Fruit fly (Drosophila melanogaster) whole organism, prepupa: ENCODE measurements around the gene CG7320.

Source experiments
- Blimp-1 ChIP-seq: fragments of 200-800 bp; sonication (Bioruptor generic); optimal IDR thresholded peaks from 3 replicates; lab custom pipeline; 2017; ENCODE audit warnings: missing biosample characterization, missing genetic modification characterization, mild to moderate bottlenecking, moderate library complexity, missing genetic modification reagents
- CG10669 ChIP-seq: fragments of 200-800 bp; sonication (Bioruptor generic); optimal IDR thresholded peaks from 3 replicates; lab custom pipeline; 2018; ENCODE audit warnings: missing biosample characterization, mild to moderate bottlenecking, missing genetic modification characterization, moderate library complexity
- CG11294 ChIP-seq: fragments of 200-800 bp; sonication (Bioruptor generic); IDR thresholded peaks from 2 replicates; pipeline ENCODE4 v1.3.6; 2022; ENCODE audit warnings: missing biosample characterization, missing genetic modification characterization
- CG11902 ChIP-seq: fragments of 200-800 bp; sonication (Bioruptor generic); optimal IDR thresholded peaks from 3 replicates; lab custom pipeline; 2016; ENCODE audit warnings: missing biosample characterization, missing genetic modification characterization
- CG15336 ChIP-seq: fragments of 200-800 bp; sonication (Bioruptor generic); IDR thresholded peaks from 2 replicates; pipeline ENCODE4 v1.3.6; 2022; ENCODE audit warnings: missing biosample characterization, missing genetic modification characterization
- CG1621 ChIP-seq: fragments of 200-800 bp; sonication (Bioruptor generic); optimal IDR thresholded peaks from 3 replicates; lab custom pipeline; 2018; ENCODE audit warnings: missing biosample characterization, mild to moderate bottlenecking, missing genetic modification characterization
- CG16779 ChIP-seq: fragments of 200-800 bp; sonication (Bioruptor generic); optimal IDR thresholded peaks from 3 replicates; lab custom pipeline; 2017; ENCODE audit warnings: missing biosample characterization, mild to moderate bottlenecking, missing genetic modification characterization
- CG3032 ChIP-seq: fragments of 200-800 bp; optimal IDR thresholded peaks from 2 replicates; lab custom pipeline; 2019; ENCODE audit warnings: missing biosample characterization, mild to moderate bottlenecking, missing genetic modification characterization, moderate library complexity
- CG31627 ChIP-seq: fragments of 200-800 bp; sonication (Bioruptor generic); optimal IDR thresholded peaks from 3 replicates; lab custom pipeline; 2016; ENCODE audit warnings: missing biosample characterization, missing genetic modification characterization
- CG32006 ChIP-seq: fragments of 200-800 bp; sonication (Bioruptor generic); optimal IDR thresholded peaks from 3 replicates; lab custom pipeline; 2017; ENCODE audit warnings: missing biosample characterization, mild to moderate bottlenecking, missing genetic modification characterization
- CG34406 ChIP-seq: fragments of 200-800 bp; sonication (Bioruptor generic); optimal IDR thresholded peaks from 3 replicates; lab custom pipeline; 2016; ENCODE audit warnings: missing biosample characterization, missing genetic modification characterization
- CG3919 ChIP-seq: fragments of 200-800 bp; sonication (Bioruptor generic); optimal IDR thresholded peaks from 3 replicates; lab custom pipeline; 2016; ENCODE audit warnings: missing biosample characterization, missing genetic modification characterization
- CG6163 ChIP-seq: fragments of 200-800 bp; sonication (Bioruptor generic); IDR thresholded peaks from 3 replicates; pipeline ENCODE4 v1.3.6; 2022; ENCODE audit warnings: missing biosample characterization, missing genetic modification characterization
- CG6808 ChIP-seq: fragments of 200-800 bp; sonication (Bioruptor generic); optimal IDR thresholded peaks from 3 replicates; lab custom pipeline; 2017; ENCODE audit warnings: missing biosample characterization, missing genetic modification characterization, mild to moderate bottlenecking, moderate library complexity, missing genetic modification reagents
- CG6854 ChIP-seq: fragments of 200-800 bp; sonication (Bioruptor generic); optimal IDR thresholded peaks from 2 replicates; lab custom pipeline; 2017; ENCODE audit warnings: missing biosample characterization, mild to moderate bottlenecking, missing genetic modification characterization
- CG8119 ChIP-seq: fragments of 200-800 bp; sonication (Bioruptor generic); IDR thresholded peaks from 3 replicates; pipeline ENCODE4 v1.3.6; 2022; ENCODE audit warnings: missing biosample characterization, missing genetic modification characterization
- CG8319 ChIP-seq: fragments of 200-800 bp; sonication (Bioruptor generic); optimal IDR thresholded peaks from 3 replicates; lab custom pipeline; 2016; ENCODE audit warnings: missing biosample characterization, missing genetic modification characterization
- Eip78C ChIP-seq: fragments of 200-800 bp; sonication (Bioruptor generic); peaks from one replicate; lab custom pipeline; 2016; ENCODE audit warnings: missing biosample characterization, missing genetic modification characterization
- Eip93F ChIP-seq: fragments of 200-800 bp; sonication (Bioruptor generic); optimal IDR thresholded peaks from 2 replicates; lab custom pipeline; 2016; ENCODE audit warnings: missing biosample characterization, mild to moderate bottlenecking, missing genetic modification characterization
- Hr38 ChIP-seq: sonication (Bioruptor generic); optimal IDR thresholded peaks from 2 replicates; lab custom pipeline; 2016; ENCODE audit warnings: missing biosample characterization, missing genetic modification characterization
- Hr39 ChIP-seq: fragments of 200-800 bp; sonication (Bioruptor generic); optimal IDR thresholded peaks from 2 replicates; lab custom pipeline; 2016; ENCODE audit warnings: missing biosample characterization, missing genetic modification characterization
- Hr4 ChIP-seq: fragments of 200-800 bp; sonication (Bioruptor generic); optimal IDR thresholded peaks from 3 replicates; lab custom pipeline; 2016; ENCODE audit warnings: missing biosample characterization, missing genetic modification characterization
- Lpt ChIP-seq: fragments of 200-800 bp; sonication (Bioruptor generic); optimal IDR thresholded peaks from 3 replicates; lab custom pipeline; 2016; ENCODE audit warnings: missing biosample characterization, missing genetic modification characterization
- Met ChIP-seq: fragments of 200-800 bp; sonication (Bioruptor generic); optimal IDR thresholded peaks from 3 replicates; lab custom pipeline; 2016; ENCODE audit warnings: missing biosample characterization, missing genetic modification characterization
- OdsH ChIP-seq: fragments of 200-800 bp; sonication (Bioruptor generic); optimal IDR thresholded peaks from 3 replicates; lab custom pipeline; 2016; ENCODE audit warnings: missing biosample characterization, missing genetic modification characterization
- Smox ChIP-seq: fragments of 200-800 bp; sonication (Bioruptor generic); optimal IDR thresholded peaks from 3 replicates; lab custom pipeline; 2016; ENCODE audit warnings: missing biosample characterization, missing genetic modification characterization
- Sox102F ChIP-seq: fragments of 200-800 bp; sonication (Bioruptor generic); optimal IDR thresholded peaks from 2 replicates; lab custom pipeline; 2016; ENCODE audit warnings: missing biosample characterization, mild to moderate bottlenecking, missing genetic modification characterization
- achi ChIP-seq: fragments of 200-800 bp; sonication (Bioruptor generic); optimal IDR thresholded peaks from 3 replicates; lab custom pipeline; 2016; ENCODE audit warnings: missing biosample characterization, missing genetic modification characterization
- acj6 ChIP-seq: fragments of 200-800 bp; sonication (Bioruptor generic); optimal IDR thresholded peaks from 3 replicates; lab custom pipeline; 2016; ENCODE audit warnings: missing biosample characterization, missing genetic modification characterization
- cyc ChIP-seq: fragments of 200-800 bp; sonication (Bioruptor generic); optimal IDR thresholded peaks from 3 replicates; lab custom pipeline; 2016; ENCODE audit warnings: missing biosample characterization, missing genetic modification characterization
- dsx ChIP-seq: fragments of 200-800 bp; optimal IDR thresholded peaks from 3 replicates; lab custom pipeline; 2019; ENCODE audit warnings: missing biosample characterization, mild to moderate bottlenecking, missing genetic modification characterization, moderate library complexity; ENCODE audit not compliant: poor library complexity, severe bottlenecking
- esn ChIP-seq: fragments of 200-800 bp; sonication (Bioruptor generic); optimal IDR thresholded peaks from 2 replicates; lab custom pipeline; 2016; ENCODE audit warnings: missing biosample characterization, mild to moderate bottlenecking, missing genetic modification characterization, moderate library complexity
- fd59A ChIP-seq: fragments of 200-800 bp; sonication (Bioruptor generic); optimal IDR thresholded peaks from 2 replicates; lab custom pipeline; 2017; ENCODE audit warnings: missing biosample characterization, mild to moderate bottlenecking, missing genetic modification characterization, missing genetic modification reagents
- fkh ChIP-seq: fragments of 200-800 bp; sonication (Bioruptor generic); optimal IDR thresholded peaks from 3 replicates; lab custom pipeline; 2017; ENCODE audit warnings: missing biosample characterization, mild to moderate bottlenecking, missing genetic modification characterization, moderate library complexity
- lz ChIP-seq: fragments of 200-800 bp; sonication (Bioruptor generic); optimal IDR thresholded peaks from 3 replicates; lab custom pipeline; 2016; ENCODE audit warnings: missing biosample characterization, missing genetic modification characterization
- pdm3 ChIP-seq: fragments of 200-800 bp; sonication (Bioruptor generic); optimal IDR thresholded peaks from 3 replicates; lab custom pipeline; 2016; ENCODE audit warnings: missing biosample characterization, missing genetic modification characterization
- salr ChIP-seq, 2 experiments: fragments of 200-800 bp; sonication (Bioruptor generic); optimal IDR thresholded peaks; 3 replicates each; lab custom pipeline; 2016 to 2018; ENCODE audit warnings: missing biosample characterization in 2 of 2, missing genetic modification characterization in 2 of 2, mild to moderate bottlenecking in 1 of 2
- spab ChIP-seq: fragments of 200-800 bp; sonication (Bioruptor generic); optimal IDR thresholded peaks from 2 replicates; lab custom pipeline; 2017; ENCODE audit warnings: missing biosample characterization, mild to moderate bottlenecking, missing genetic modification characterization, missing genetic modification reagents
- ss ChIP-seq, 2 experiments: fragments of 200-800 bp; sonication (Bioruptor generic); optimal IDR thresholded peaks; 2 replicates in 1 of 2; 3 replicates in 1 of 2; lab custom pipeline; 2017 to 2018; ENCODE audit warnings: mild to moderate bottlenecking in 2 of 2, missing biosample characterization in 2 of 2, missing genetic modification characterization in 2 of 2, moderate library complexity in 1 of 2
- svp ChIP-seq: fragments of 200-800 bp; sonication (Bioruptor generic); peaks from one replicate; lab custom pipeline; 2016; ENCODE audit warnings: missing biosample characterization, missing genetic modification characterization
- topi ChIP-seq: fragments of 200-800 bp; sonication (Bioruptor generic); optimal IDR thresholded peaks from 3 replicates; lab custom pipeline; 2016; ENCODE audit warnings: missing biosample characterization, missing genetic modification characterization
- vri ChIP-seq: fragments of 200-800 bp; sonication (Bioruptor generic); optimal IDR thresholded peaks from 3 replicates; lab custom pipeline; 2016; ENCODE audit warnings: missing biosample characterization, mild to moderate bottlenecking, missing genetic modification characterization

CG7320 gene

dm6 chr3L:18250652-18251051 is 49.4 kb downstream of the CG7320 start (continued):
- TF ChIP-seq dsx (GFP tag; lab: Kevin White, UChicago) (no peak), Hr38 (GFP tag; lab: Kevin White, UChicago) (no peak), ss (GFP tag; optimal IDR thresholded peaks at IDR 0.05; lab: Kevin White, UChicago) (no peak), spab (GFP tag; lab: Kevin White, UChicago) (no peak), CG16779 (tag; lab: Kevin White, UChicago) (no peak), svp (GFP tag; lab: Kevin White, UChicago) (peak; percentile 46), OdsH (GFP tag; lab: Kevin White, UChicago) (no peak), CG1621 (tag; lab: Kevin White, UChicago) (no peak), Met (GFP tag; lab: Kevin White, UChicago) (no peak), CG31627 (GFP tag; lab: Kevin White, UChicago) (no peak), topi (GFP tag; lab: Kevin White, UChicago) (no peak), CG11902 (GFP tag; lab: Kevin White, UChicago) (no peak), CG34406 (GFP tag; lab: Kevin White, UChicago) (no peak), esn (GFP tag; lab: Kevin White, UChicago) (no peak), CG10669 (GFP tag; lab: Kevin White, UChicago) (no peak), salr (GFP tag; optimal IDR thresholded peaks at IDR 0.05; lab: Kevin White, UChicago) (peak in 1 of 2 experiments; percentile 11), fkh (GFP tag; lab: Kevin White, UChicago) (no peak), Eip93F (GFP tag; lab: Kevin White, UChicago) (no peak), CG6808 (GFP tag; lab: Kevin White, UChicago) (no peak), CG32006 (GFP tag; lab: Kevin White, UChicago) (peak; percentile 59), Hr39 (GFP tag; lab: Kevin White, UChicago) (no peak), CG8119 (peak; percentile 55; the same call in 2 of the 3 replicates), Blimp-1 (GFP tag; lab: Kevin White, UChicago) (no peak), lz (GFP tag; lab: Kevin White, UChicago) (no peak), CG3032 (tag; lab: Kevin White, UChicago) (no peak), CG11294 (no peak), vri (no peak), Hr4 (GFP tag; lab: Kevin White, UChicago) (peak; percentile 41), CG15336 (GFP tag; lab: Robert Waterston, UW) (peak; percentile 63; the same call in 1 of the 2 replicates)

dm6 chr3L:18251788-18252187 is 50.5 kb downstream of the CG7320 start, which contains the start of gene CheA75a:
Gene CheA75a (plus strand): TSS chr3L:18252088.
- no peak for TF ChIP-seq fd59A
- no peak for TF ChIP-seq CG6163 (GFP tag; lab: Robert Waterston, UW)
- no peak for TF ChIP-seq CG3919
- no peak for TF ChIP-seq cyc
- TF ChIP-seq CG6854 (GFP tag; lab: Kevin White, UChicago) = no peak
- TF ChIP-seq spab (GFP tag; lab: Kevin White, UChicago) = no peak
- no peak for TF ChIP-seq CG11902 (GFP tag; lab: Kevin White, UChicago)
- no peak for TF ChIP-seq pdm3 (GFP tag; lab: Kevin White, UChicago)
- TF ChIP-seq Sox102F (GFP tag; lab: Kevin White, UChicago) = no peak
- TF ChIP-seq Smox (GFP tag; lab: Kevin White, UChicago) = no peak
- no peak for TF ChIP-seq CG8319 (GFP tag; lab: Kevin White, UChicago)
- TF ChIP-seq Eip78C (GFP tag; lab: Kevin White, UChicago) = no peak
- no peak for TF ChIP-seq achi
- no peak for TF ChIP-seq Lpt (GFP tag; lab: Kevin White, UChicago)
- no peak for TF ChIP-seq acj6 (GFP tag; lab: Kevin White, UChicago)
- TF ChIP-seq Blimp-1 (GFP tag; lab: Kevin White, UChicago) = no peak
